Fruit fly (Drosophila melanogaster): Measurements from ENCODE around the gene GluRIIC.

The GluRIIC gene

dm6 chr2L:892461-892860, 21.4 kb upstream of the GluRIIC start (continued):
- TF ChIP-seq CG11456 (GFP tag; IDR thresholded peaks at IDR 0.05): peak; percentile 64; the same call in 1 of the 3 replicates
- no peak for TF ChIP-seq CG4282 (GFP tag; optimal IDR thresholded peaks at IDR 0.05)
- no peak for TF ChIP-seq ato (GFP tag; IDR thresholded peaks at IDR 0.05; ENCODE audit: partially characterized antibody)
- TF ChIP-seq her (GFP tag; optimal IDR thresholded peaks at IDR 0.05): peak; percentile 37
- no peak for TF ChIP-seq CG18619 (GFP tag; optimal IDR thresholded peaks at IDR 0.05)
- no peak for TF ChIP-seq emc (GFP tag; optimal IDR thresholded peaks at IDR 0.05)

DNA sequence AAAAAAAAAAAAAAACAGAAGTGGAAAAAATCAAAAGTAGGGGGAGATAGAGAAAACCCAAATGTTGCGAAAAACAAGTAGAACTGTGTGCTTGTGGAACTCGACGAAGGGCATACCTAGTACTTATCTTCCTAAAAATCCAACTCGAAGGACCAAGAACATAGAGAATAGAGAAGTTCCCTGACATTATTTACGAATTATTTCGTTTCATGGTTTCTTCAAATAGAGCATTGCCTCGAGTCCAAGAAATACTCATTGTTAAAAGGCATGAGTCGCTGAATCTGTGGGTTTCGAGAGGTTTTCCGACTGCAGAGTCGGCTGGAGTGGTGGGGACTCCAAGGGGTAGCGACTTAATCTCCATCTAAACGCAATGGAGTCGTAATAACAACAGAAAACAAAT, 20.7 kb upstream of the GluRIIC start:
- TF ChIP-seq CG8281 (tag; optimal IDR thresholded peaks at IDR 0.05): no peak
- peak; percentile 3 for TF ChIP-seq Ets65A (GFP tag)
- peak; percentile 10 for TF ChIP-seq CG2678 (tag; optimal IDR thresholded peaks at IDR 0.05)
- TF ChIP-seq Med (GFP tag): peak; percentile 17
- no peak for TF ChIP-seq lmd (GFP tag; IDR thresholded peaks at IDR 0.05)
- peak; percentile 71 for TF ChIP-seq CG13894 (tag; optimal IDR thresholded peaks at IDR 0.05)
- TF ChIP-seq CG17612 (GFP tag; IDR thresholded peaks at IDR 0.05): no peak
- peak; percentile 62 for TF ChIP-seq D19B (GFP tag; optimal IDR thresholded peaks at IDR 0.05)
- TF ChIP-seq CG12391 (tag; optimal IDR thresholded peaks at IDR 0.05): no peak
- TF ChIP-seq slbo (GFP tag; IDR thresholded peaks at IDR 0.05): peak; percentile 29; the same call in 1 of the 2 replicates
- TF ChIP-seq CG10209 (GFP tag; optimal IDR thresholded peaks at IDR 0.05): no peak
- no peak for TF ChIP-seq Blimp-1 (GFP tag; optimal IDR thresholded peaks at IDR 0.05)
- no peak for TF ChIP-seq Myb (GFP tag; optimal IDR thresholded peaks at IDR 0.05)
- peak; percentile 46; the same call in 2 of the 3 replicates for TF ChIP-seq row (GFP tag; IDR thresholded peaks at IDR 0.05)
- no peak for TF ChIP-seq lola (GFP tag; optimal IDR thresholded peaks at IDR 0.05)
- TF ChIP-seq sens (GFP tag): peak; percentile 60
- TF ChIP-seq Ptx1 (GFP tag; IDR thresholded peaks at IDR 0.05): peak; percentile 19; the same call in 1 of the 2 replicates

dm6 chr2L:895448-895847, 18.4 kb upstream of the GluRIIC start:
- TF ChIP-seq CG1603 (tag; optimal IDR thresholded peaks at IDR 0.05): peak; percentile 23
- no peak for TF ChIP-seq gcm (GFP tag; optimal IDR thresholded peaks at IDR 0.05)
- TF ChIP-seq Ets65A (GFP tag): peak; percentile 82
- TF ChIP-seq CG8290 (GFP tag; optimal IDR thresholded peaks at IDR 0.05): no peak
- TF ChIP-seq CG8290 (tag; optimal IDR thresholded peaks at IDR 0.05): peak in 1 of 2 experiments; percentile 7
- no peak for TF ChIP-seq prd (optimal IDR thresholded peaks at IDR 0.05)
- TF ChIP-seq prd (GFP tag; IDR thresholded peaks at IDR 0.05): 0 out of 3 replicates have a peak, but pooled peaks have one; percentile 20
- TF ChIP-seq fd96Cb (tag; optimal IDR thresholded peaks at IDR 0.05): no peak
- no peak for TF ChIP-seq CG8388 (GFP tag; optimal IDR thresholded peaks at IDR 0.05)
- peak; percentile 68 for TF ChIP-seq Med (GFP tag)
- no peak for TF ChIP-seq CG31365 (tag; optimal IDR thresholded peaks at IDR 0.05)
- TF ChIP-seq sisA (GFP tag; IDR thresholded peaks at IDR 0.05): peak; percentile 46
- TF ChIP-seq ken (GFP tag; IDR thresholded peaks at IDR 0.05): no peak

dm6 chr2L:897124-897523, 16.8 kb upstream of the GluRIIC start:
- TF ChIP-seq CG17328 (GFP tag; IDR thresholded peaks at IDR 0.05): 0 out of 2 replicates have a peak, but pooled peaks have one; percentile 24
- TF ChIP-seq unpg (GFP tag; optimal IDR thresholded peaks at IDR 0.05): peak; percentile 12
- no peak for TF ChIP-seq CG11398 (GFP tag; optimal IDR thresholded peaks at IDR 0.05)
- no peak for TF ChIP-seq Stat92E (GFP tag; optimal IDR thresholded peaks at IDR 0.05)
- TF ChIP-seq hkb (optimal IDR thresholded peaks at IDR 0.05): no peak
- TF ChIP-seq hkb (GFP tag; IDR thresholded peaks at IDR 0.05): no peak
- TF ChIP-seq crol (GFP tag; IDR thresholded peaks at IDR 0.05): no peak
- peak; percentile 13 for TF ChIP-seq Oli (tag; optimal IDR thresholded peaks at IDR 0.05)
- peak; percentile 32; the same call in 1 of the 2 replicates for TF ChIP-seq ranshi (GFP tag; IDR thresholded peaks at IDR 0.05)
- no peak for TF ChIP-seq pan (optimal IDR thresholded peaks at IDR 0.05)
- TF ChIP-seq pan (GFP tag; optimal IDR thresholded peaks at IDR 0.05 in 1 of 2, IDR thresholded peaks at IDR 0.05 in 1 of 2): peak in 1 of 2 experiments; percentile 65
- TF ChIP-seq CG9932 (GFP tag; IDR thresholded peaks at IDR 0.05): peak; percentile 28; the same call in 1 of the 2 replicates
- peak; percentile 45; the same call in 1 of the 2 replicates for TF ChIP-seq sisA (GFP tag; IDR thresholded peaks at IDR 0.05)
- TF ChIP-seq Hr3 (GFP tag; optimal IDR thresholded peaks at IDR 0.05): no peak
- TF ChIP-seq ind (GFP tag; optimal IDR thresholded peaks at IDR 0.05): peak; percentile 31
- no peak for TF ChIP-seq Hey (tag; optimal IDR thresholded peaks at IDR 0.05)
